Worm (Caenorhabditis elegans) whole organism, midembryonic: ENCODE measurements around the gene cdl-1.

Source experiments
- T22C8.4 ChIP-seq: fragments of 200-800 bp; sonication (Bioruptor generic); IDR thresholded peaks from 2 replicates; pipeline ENCODE4 v1.3.6; 2022; ENCODE audit warnings: missing genetic modification characterization, missing compliant biosample characterization
- cog-1 ChIP-seq: sonication (generic microtip); optimal IDR thresholded peaks from 2 replicates; lab custom pipeline; 2016; ENCODE audit warnings: missing genetic modification characterization, missing compliant biosample characterization
- flt-1 ChIP-seq: fragments of 200-800 bp; sonication (Bioruptor generic); IDR thresholded peaks from 2 replicates; pipeline ENCODE4 v1.3.6; 2022; ENCODE audit warnings: missing genetic modification characterization, missing compliant biosample characterization
- klf-2 ChIP-seq: fragments of 200-800 bp; sonication (Bioruptor generic); conservative IDR thresholded peaks from 2 replicates; pipeline ENCODE4 v1.3.6; 2022; ENCODE audit warnings: missing genetic modification reagents, missing genetic modification characterization, missing compliant biosample characterization
- ref-1 ChIP-seq: fragments of 200-800 bp; sonication (Bioruptor generic); conservative IDR thresholded peaks from 2 replicates; pipeline ENCODE4 v1.3.6; 2022; ENCODE audit warnings: missing genetic modification reagents, missing genetic modification characterization, missing compliant biosample characterization
- ztf-23 ChIP-seq: fragments of 200-800 bp; sonication (Bioruptor generic); IDR thresholded peaks from 2 replicates; pipeline ENCODE4 v1.3.6; 2022; ENCODE audit warnings: missing genetic modification reagents, missing genetic modification characterization, missing compliant biosample characterization
- ztf-29 ChIP-seq: fragments of 200-800 bp; sonication (Bioruptor generic); IDR thresholded peaks from 2 replicates; pipeline ENCODE4 v1.3.6; 2022; ENCODE audit warnings: missing genetic modification reagents, missing genetic modification characterization, missing compliant biosample characterization

DNA sequence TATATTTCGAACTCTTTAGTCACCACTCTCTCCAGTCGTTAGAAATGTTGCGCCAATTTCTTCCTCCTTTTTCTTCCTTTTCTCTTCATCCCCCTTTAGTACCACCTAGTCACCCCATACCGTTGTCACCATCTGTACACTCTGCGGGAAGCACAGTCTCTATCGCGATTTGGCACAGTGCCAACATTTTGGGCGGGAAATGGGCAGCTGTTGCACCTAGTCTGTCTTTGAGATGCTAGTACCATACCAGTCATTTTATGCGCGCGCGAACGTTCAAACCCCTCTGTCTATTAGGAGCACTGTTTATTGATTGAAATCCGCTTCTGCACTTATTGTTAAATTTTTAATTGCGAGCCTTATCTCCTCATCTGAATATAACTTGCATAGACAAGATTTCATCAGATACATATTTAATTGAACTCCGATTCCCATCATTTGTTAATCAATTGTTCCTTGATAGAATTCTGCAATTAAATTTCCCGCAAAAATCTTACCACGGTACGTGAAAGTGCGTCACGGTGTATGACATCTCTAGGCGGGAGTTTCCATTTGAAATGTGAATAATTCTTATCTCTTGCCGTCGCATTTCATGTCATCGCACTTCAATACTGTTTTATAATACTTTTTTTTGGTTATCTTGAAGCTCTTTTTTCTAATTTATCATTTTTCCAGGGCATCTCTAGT, at the start of gene cdl-1:
- TF ChIP-seq T22C8.4 (GFP tag; lab: Robert Waterston, UW), result no peak
- no peak for TF ChIP-seq flt-1
- no peak for TF ChIP-seq ztf-23 (GFP tag; lab: Robert Waterston, UW)
- no peak for TF ChIP-seq cog-1
- no peak for TF ChIP-seq ref-1 (GFP tag; lab: Robert Waterston, UW)
- no peak for TF ChIP-seq klf-2 (GFP tag; lab: Robert Waterston, UW)
- TF ChIP-seq ztf-29, result no peak
